Fruit fly (Drosophila melanogaster): Measurements from ENCODE around the gene toe.

DNA sequence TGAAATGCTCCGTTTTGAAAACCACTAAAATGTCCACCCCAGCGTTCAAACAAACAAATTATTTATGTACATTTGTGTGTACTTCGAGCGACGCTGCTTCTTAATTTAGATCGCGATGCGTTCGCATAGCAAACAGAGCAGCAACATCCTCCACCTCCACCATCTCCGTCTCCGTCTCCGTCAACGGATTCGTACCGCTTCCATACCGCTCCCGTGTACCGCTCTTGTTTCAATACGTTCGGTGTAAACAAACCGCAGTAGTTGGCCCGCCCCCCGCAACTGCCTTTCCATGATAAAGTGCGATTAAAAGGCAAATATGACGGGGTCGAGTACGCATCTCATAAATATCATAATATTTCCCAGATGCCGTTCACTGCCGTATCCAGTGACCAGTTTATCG lies 49.8 kb upstream of the toe start, which contains the start of gene CG33725:
- TF ChIP-seq Mnt (GFP tag; optimal IDR thresholded peaks at IDR 0.05) (no peak), Clk (GFP tag; optimal IDR thresholded peaks at IDR 0.05) (no peak), CG5204 (GFP tag; optimal IDR thresholded peaks at IDR 0.05) (no peak), CG33017 (tag; optimal IDR thresholded peaks at IDR 0.05) (no peak), CG7101 (tag; optimal IDR thresholded peaks at IDR 0.05) (no peak), Hr96 (GFP tag; optimal IDR thresholded peaks at IDR 0.05) (no peak), CG7045 (GFP tag; optimal IDR thresholded peaks at IDR 0.05) (no peak), tj (GFP tag; optimal IDR thresholded peaks at IDR 0.05) (no peak), bab1 (GFP tag; optimal IDR thresholded peaks at IDR 0.05) (no peak), toe (GFP tag; optimal IDR thresholded peaks at IDR 0.05) (no peak), kay (GFP tag; ENCODE audit: borderline replicate concordance) (no peak), pad (GFP tag; optimal IDR thresholded peaks at IDR 0.05) (no peak)
